Worm (Caenorhabditis elegans) whole organism, L4/young adult: ENCODE measurements around the gene srh-85.
"Not testable (repeated sequence)": the region's sequence is repeated elsewhere in the genome, so short reads cannot be mapped to it uniquely, and the experiment has no call there.

Experiments
- W03F9.2 ChIP-seq: fragments of 150-350 bp; optimal IDR thresholded peaks from 2 replicates; lab custom pipeline; 2014; ENCODE audit warnings: missing biosample characterization, missing genetic modification characterization
- dao-5 ChIP-seq: sonication (generic microtip); optimal IDR thresholded peaks from 2 replicates; lab custom pipeline; 2016; ENCODE audit warnings: missing genotype, missing genetic modification characterization, moderate library complexity, missing compliant biosample characterization
- him-1 ChIP-seq: sonication (generic microtip); optimal IDR thresholded peaks from 2 replicates; lab custom pipeline; 2016; ENCODE audit warnings: missing genotype, missing genetic modification reagents, missing genetic modification characterization, missing compliant biosample characterization

srh-85 gene

ce11 chrV:2992060-2992459 is 4.8 kb upstream of the srh-85 start:
- TF ChIP-seq dao-5 (tag; lab: Kevin White, UChicago) (no peak), him-1 (no peak), W03F9.2 (tag; lab: Kevin White, UChicago) (no peak)

ce11 chrV:2991485-2991884 is 4.2 kb upstream of the srh-85 start, which contains the start of gene srw-121:
Gene srw-121, minus strand, starts transcription at chrV:2991585.
- TF ChIP-seq W03F9.2 (tag; lab: Kevin White, UChicago) (no peak), him-1 (no peak), dao-5 (tag; lab: Kevin White, UChicago) (no peak)

ce11 chrV:2985309-2985708 is 2.0 kb downstream of the srh-85 start, which contains the start of gene srw-139:
Gene srw-139, minus strand, starts transcription at chrV:2985409.
- TF ChIP-seq dao-5 (tag; lab: Kevin White, UChicago) = no peak
- TF ChIP-seq him-1 = no peak
- TF ChIP-seq W03F9.2 (tag; lab: Kevin White, UChicago) = no peak

- TF ChIP-seq dao-5 (tag; lab: Kevin White, UChicago) (no peak), him-1 (no peak), W03F9.2 (tag; lab: Kevin White, UChicago) (no peak)
Observed at ce11 chrV:2983351-2983750, 4.0 kb downstream of the srh-85 start, which contains the start of gene srw-117. Gene srw-117, minus strand, starts transcription at chrV:2983451.

- TF ChIP-seq W03F9.2 (tag; lab: Kevin White, UChicago) (no peak), dao-5 (tag; lab: Kevin White, UChicago) (no peak), him-1 (no peak)
Observed at ce11 chrV:2979978-2980377, 7.3 kb downstream of the srh-85 start, which contains the start of gene srw-118. Gene srw-118, minus strand, starts transcription at chrV:2980078.

- TF ChIP-seq W03F9.2 (tag; lab: Kevin White, UChicago) (no peak), him-1 (no peak), dao-5 (tag; lab: Kevin White, UChicago) (no peak)
Observed at ce11 chrV:2976287-2976686, 11.0 kb downstream of the srh-85 start, which contains the start of gene srw-124. Gene srw-124, plus strand, starts transcription at chrV:2976587.

- TF ChIP-seq dao-5 (tag; lab: Kevin White, UChicago); him-1; W03F9.2 (tag; lab: Kevin White, UChicago): not testable (repeated sequence)
Observed at ce11 chrV:2975285-2975684, 12.0 kb downstream of the srh-85 start, which contains the start of gene srw-123. Gene srw-123, minus strand, starts transcription at chrV:2975385.

ce11 chrV:2971307-2971999 is 15.9 kb downstream of the srh-85 start, which contains the start of gene srw-129:
Gene srw-129, plus strand, starts transcription at chrV:2971949.
- TF ChIP-seq W03F9.2 (tag; lab: Kevin White, UChicago) = no peak
- no peak for TF ChIP-seq dao-5 (tag; lab: Kevin White, UChicago)
- TF ChIP-seq him-1 = no peak

- TF ChIP-seq him-1 (no peak), W03F9.2 (tag; lab: Kevin White, UChicago) (no peak), dao-5 (tag; lab: Kevin White, UChicago) (no peak)
Observed at ce11 chrV:2964786-2965185, 22.5 kb downstream of the srh-85 start, which contains the start of gene srh-88. Gene srh-88, minus strand, starts transcription at chrV:2964886.

- TF ChIP-seq him-1 (no peak), W03F9.2 (tag; lab: Kevin White, UChicago) (no peak), dao-5 (tag; lab: Kevin White, UChicago) (no peak)
Observed at ce11 chrV:2962960-2963359, 24.3 kb downstream of the srh-85 start, which contains the start of gene srw-138. Gene srw-138, minus strand, starts transcription at chrV:2963060.

- TF ChIP-seq dao-5 (tag; lab: Kevin White, UChicago) (no peak), him-1 (no peak), W03F9.2 (tag; lab: Kevin White, UChicago) (no peak)
Observed at ce11 chrV:2960894-2961293, 26.4 kb downstream of the srh-85 start, which contains the start of gene srw-144. Gene srw-144, minus strand, starts transcription at chrV:2960994.

ce11 chrV:2958202-2958601 is 29.1 kb downstream of the srh-85 start, which contains the start of gene srw-142:
Gene srw-142, minus strand, starts transcription at chrV:2958302.
- TF ChIP-seq dao-5 (tag; lab: Kevin White, UChicago) = no peak
- TF ChIP-seq W03F9.2 (tag; lab: Kevin White, UChicago) = no peak
- TF ChIP-seq him-1 = no peak

- not testable (repeated sequence) for TF ChIP-seq W03F9.2 (tag; lab: Kevin White, UChicago); him-1; dao-5 (tag; lab: Kevin White, UChicago)
Observed at ce11 chrV:2955342-2955741, 32.0 kb downstream of the srh-85 start, which contains the start of gene srh-248. Gene srh-248, minus strand, starts transcription at chrV:2955442.

ce11 chrV:2952102-2952501 is 35.2 kb downstream of the srh-85 start, which contains the start of gene srw-122:
Gene srw-122, minus strand, starts transcription at chrV:2952202.
- not testable (repeated sequence) for TF ChIP-seq him-1; dao-5 (tag; lab: Kevin White, UChicago); W03F9.2 (tag; lab: Kevin White, UChicago)
